Worm (Caenorhabditis elegans): ENCODE results near the gene ttr-42.

ttr-42 gene

DNA sequence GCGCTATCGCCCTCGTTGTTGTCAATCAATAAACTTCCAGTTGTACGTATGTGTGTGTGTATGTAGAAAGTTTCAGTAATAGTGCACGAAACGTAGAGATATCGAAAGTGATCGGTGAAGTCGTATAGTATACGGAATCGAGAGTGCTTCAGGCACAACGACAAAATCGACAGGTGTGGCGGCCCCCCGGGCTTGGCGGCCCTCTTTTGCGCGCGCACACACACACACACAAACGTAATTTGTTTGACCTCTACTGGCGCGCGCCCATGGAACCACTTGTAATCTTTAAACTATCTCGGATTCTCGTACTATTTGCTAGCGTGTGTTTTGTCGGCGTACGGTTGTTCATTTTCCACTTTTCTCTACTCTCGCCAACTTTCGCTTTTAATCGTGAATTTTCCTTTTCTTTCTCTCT, 14.1 kb downstream of the ttr-42 start (continued):
- TF ChIP-seq zfp-2 (tag; optimal IDR thresholded peaks at IDR 0.05) (no peak), F44E2.7 (GFP tag; IDR thresholded peaks at IDR 0.05) (no peak), saeg-2 (GFP tag; IDR thresholded peaks at IDR 0.05) (no peak), php-3 (GFP tag; IDR thresholded peaks at IDR 0.05) (no peak), nhr-237 (tag; optimal IDR thresholded peaks at IDR 0.05) (no peak), nhr-76 (tag; optimal IDR thresholded peaks at IDR 0.05) (no peak), duxl-1 (tag; optimal IDR thresholded peaks at IDR 0.05; ENCODE audit: poor library complexity) (no peak), R02D3.7 (tag; optimal IDR thresholded peaks at IDR 0.05) (no peak), dve-1 (tag; optimal IDR thresholded peaks at IDR 0.05; ENCODE audit: insufficient read depth) (peak; percentile 48), lin-1 (GFP tag; IDR thresholded peaks at IDR 0.05) (no peak), nhr-42 (GFP tag; IDR thresholded peaks at IDR 0.05) (no peak), mdl-1 (tag; optimal IDR thresholded peaks at IDR 0.05) (peak in 1 of 2 experiments; percentile 37), madf-5 (GFP tag; IDR thresholded peaks at IDR 0.05) (0 out of 4 replicates have a peak, but pooled peaks of 1 of the 2 experiments have one; percentile 26), hif-1 (tag; optimal IDR thresholded peaks at IDR 0.05) (peak in 1 of 2 experiments; percentile 37), ceh-32 (tag; optimal IDR thresholded peaks at IDR 0.05; ENCODE audit: poor library complexity) (no peak), lim-7 (GFP tag; IDR thresholded peaks at IDR 0.05) (no peak), nhr-102 (tag; optimal IDR thresholded peaks at IDR 0.05) (no peak), gei-8 (GFP tag; optimal IDR thresholded peaks at IDR 0.05) (peak; percentile 10), jun-1 (tag; optimal IDR thresholded peaks at IDR 0.05) (no peak), zip-2 (tag; optimal IDR thresholded peaks at IDR 0.05) (no peak), T26A8.4 (GFP tag; IDR thresholded peaks at IDR 0.05) (0 out of 2 replicates have a peak, but pooled peaks have one; percentile 49), ctbp-1 (GFP tag; IDR thresholded peaks at IDR 0.05) (no peak)

- TF ChIP-seq nhr-48 (tag; optimal IDR thresholded peaks at IDR 0.05) (no peak), nhr-237 (tag; optimal IDR thresholded peaks at IDR 0.05) (no peak), set-16 (GFP tag; IDR thresholded peaks at IDR 0.05) (no peak), zag-1 (tag; optimal IDR thresholded peaks at IDR 0.05) (no peak), lin-1 (GFP tag; IDR thresholded peaks at IDR 0.05) (no peak), aly-2 (tag; optimal IDR thresholded peaks at IDR 0.05) (no peak), nhr-28 (tag; optimal IDR thresholded peaks at IDR 0.05) (peak; percentile 98), R02D3.7 (tag; optimal IDR thresholded peaks at IDR 0.05) (no peak), ztf-11 (tag; optimal IDR thresholded peaks at IDR 0.05) (no peak), tra-1 (GFP tag; IDR thresholded peaks at IDR 0.05) (peak; percentile 86), mes-2 (tag; optimal IDR thresholded peaks at IDR 0.05; ENCODE audit: poor library complexity, severe bottlenecking) (no peak), arid-1 (GFP tag; conservative IDR thresholded peaks at IDR 0.05) (no peak), egl-43 (GFP tag; IDR thresholded peaks at IDR 0.05) (no peak), jun-1 (tag; optimal IDR thresholded peaks at IDR 0.05) (no peak), dpl-1 (GFP tag; optimal IDR thresholded peaks at IDR 0.05) (no peak), F44E2.7 (GFP tag; IDR thresholded peaks at IDR 0.05) (no peak), vab-7 (GFP tag; IDR thresholded peaks at IDR 0.05) (no peak), nhr-111 (GFP tag; optimal IDR thresholded peaks at IDR 0.05) (no peak), php-3 (GFP tag; IDR thresholded peaks at IDR 0.05) (no peak), aha-1 (tag) (peak; percentile 95), ces-1 (GFP tag; optimal IDR thresholded peaks at IDR 0.05) (no peak), duxl-1 (tag; optimal IDR thresholded peaks at IDR 0.05; ENCODE audit: poor library complexity) (no peak), daf-8 (GFP tag; IDR thresholded peaks at IDR 0.05) (no peak), Y105C5A.15 (GFP tag; IDR thresholded peaks at IDR 0.05) (no peak), nhr-10 (tag; optimal IDR thresholded peaks at IDR 0.05) (no peak), ceh-20 (GFP tag; IDR thresholded peaks at IDR 0.05) (peak; percentile 94), unc-130 (GFP tag; optimal IDR thresholded peaks at IDR 0.05) (no peak), F10B5.3 (tag; optimal IDR thresholded peaks at IDR 0.05) (no peak), zip-2 (tag; optimal IDR thresholded peaks at IDR 0.05) (no peak), attf-4 (tag; optimal IDR thresholded peaks at IDR 0.05) (no peak), dmd-8 (GFP tag; IDR thresholded peaks at IDR 0.05) (no peak), daf-19 (GFP tag; conservative IDR thresholded peaks at IDR 0.05) (no peak), hlh-30 (tag; optimal IDR thresholded peaks at IDR 0.05; ENCODE audit: insufficient read depth) (peak; percentile 10), lin-38 (GFP tag; IDR thresholded peaks at IDR 0.05) (no peak), mdl-1 (tag; optimal IDR thresholded peaks at IDR 0.05) (peak in 1 of 2 experiments; percentile 9), hif-1 (tag; optimal IDR thresholded peaks at IDR 0.05) (peak; percentile 0 to 92)
Observed at ce11 chrX:2592670-2593280, 15.2 kb downstream of the ttr-42 start.

Measured in whole organism, L4 larva.